Fruit fly (Drosophila melanogaster) whole organism, embryonic: Measurements from ENCODE around the gene Ttc26.

Source experiments
- Ada2b ChIP-seq: fragments of 200-800 bp; sonication (Bioruptor generic); IDR thresholded peaks from 2 replicates; pipeline ENCODE4 v1.3.6; 2022; ENCODE audit warnings: missing biosample characterization, missing genetic modification characterization
- Adf1 ChIP-seq: fragments of 200-800 bp; sonication (Bioruptor generic); IDR thresholded peaks from 2 replicates; pipeline ENCODE4 v1.3.6; 2022; ENCODE audit warnings: missing biosample characterization, missing genetic modification characterization
- CG11696 ChIP-seq: fragments of 200-800 bp; sonication (Bioruptor generic); IDR thresholded peaks from 2 replicates; pipeline ENCODE4 v1.3.6; 2022; ENCODE audit warnings: missing biosample characterization, missing genetic modification characterization
- CG1233 ChIP-seq: fragments of 200-800 bp; sonication (Bioruptor generic); optimal IDR thresholded peaks from 4 replicates; lab custom pipeline; 2018; ENCODE audit warnings: missing biosample characterization, mild to moderate bottlenecking, missing genetic modification characterization
- CG13123 ChIP-seq: fragments of 200-800 bp; sonication (Bioruptor generic); optimal IDR thresholded peaks from 2 replicates; lab custom pipeline; 2016; ENCODE audit warnings: missing biosample characterization, missing genetic modification characterization
- CG13296 ChIP-seq: fragments of 200-800 bp; sonication (Bioruptor generic); optimal IDR thresholded peaks from 3 replicates; lab custom pipeline; 2018; ENCODE audit warnings: missing biosample characterization, mild to moderate bottlenecking, missing genetic modification characterization
- CG15601 ChIP-seq: fragments of 200-800 bp; sonication (Bioruptor generic); optimal IDR thresholded peaks from 3 replicates; lab custom pipeline; 2019; ENCODE audit warnings: missing biosample characterization, mild to moderate bottlenecking, missing genetic modification characterization, moderate library complexity
- CG17829 ChIP-seq: fragments of 200-800 bp; optimal IDR thresholded peaks from 2 replicates; lab custom pipeline; 2019; ENCODE audit warnings: missing biosample characterization, mild to moderate bottlenecking, missing genetic modification characterization, moderate library complexity
- CG18764 ChIP-seq: fragments of 200-800 bp; sonication (Bioruptor generic); optimal IDR thresholded peaks from 3 replicates; lab custom pipeline; 2016; ENCODE audit warnings: missing biosample characterization, missing genetic modification characterization
- CG2199 ChIP-seq: fragments of 200-800 bp; sonication (Bioruptor generic); IDR thresholded peaks from 3 replicates; pipeline ENCODE4 v1.3.6; 2022; ENCODE audit warnings: missing biosample characterization, missing genetic modification characterization
- CG30403 ChIP-seq: fragments of 200-800 bp; sonication (Bioruptor generic); optimal IDR thresholded peaks from 3 replicates; lab custom pipeline; 2016; ENCODE audit warnings: missing biosample characterization, missing genetic modification characterization
- CG31365 ChIP-seq: fragments of 200-800 bp; sonication (Bioruptor generic); optimal IDR thresholded peaks from 2 replicates; lab custom pipeline; 2018; ENCODE audit warnings: missing biosample characterization, mild to moderate bottlenecking, missing genetic modification characterization
- CG4360 ChIP-seq: fragments of 200-800 bp; sonication (Bioruptor generic); IDR thresholded peaks from 2 replicates; pipeline ENCODE4 v1.3.6; 2022; ENCODE audit warnings: missing biosample characterization, missing genetic modification characterization
- CG4820 ChIP-seq: fragments of 200-800 bp; sonication (Bioruptor generic); optimal IDR thresholded peaks from 3 replicates; lab custom pipeline; 2016; ENCODE audit warnings: missing biosample characterization, missing genetic modification characterization
- CG6683 ChIP-seq: fragments of 200-800 bp; sonication (Bioruptor generic); optimal IDR thresholded peaks from 2 replicates; lab custom pipeline; 2017; ENCODE audit warnings: missing biosample characterization, mild to moderate bottlenecking, missing genetic modification characterization, missing genetic modification reagents
- CG7271 ChIP-seq: fragments of 200-800 bp; sonication (Bioruptor generic); optimal IDR thresholded peaks from 2 replicates; lab custom pipeline; 2018; ENCODE audit warnings: missing biosample characterization, mild to moderate bottlenecking, missing genetic modification characterization, moderate library complexity
- CG7928 ChIP-seq: fragments of 200-800 bp; sonication (Bioruptor generic); optimal IDR thresholded peaks from 2 replicates; lab custom pipeline; 2017; ENCODE audit warnings: missing biosample characterization, mild to moderate bottlenecking, missing genetic modification characterization
- CG7963 ChIP-seq: fragments of 200-800 bp; sonication (Bioruptor generic); IDR thresholded peaks from 3 replicates; pipeline ENCODE4 v1.3.6; 2022; ENCODE audit warnings: missing biosample characterization, missing genetic modification characterization; ENCODE audit not compliant: partially characterized antibody
- CG8359 ChIP-seq: fragments of 200-800 bp; sonication (Bioruptor generic); optimal IDR thresholded peaks from 2 replicates; lab custom pipeline; 2017; ENCODE audit warnings: missing biosample characterization, mild to moderate bottlenecking, missing genetic modification characterization, borderline replicate concordance
- CG9609 ChIP-seq: fragments of 200-800 bp; sonication (Bioruptor generic); optimal IDR thresholded peaks from 3 replicates; lab custom pipeline; 2016; ENCODE audit warnings: missing biosample characterization, missing genetic modification characterization
- CG9797 ChIP-seq: fragments of 200-800 bp; sonication (Bioruptor generic); optimal IDR thresholded peaks from 3 replicates; lab custom pipeline; 2018; ENCODE audit warnings: missing biosample characterization, mild to moderate bottlenecking, missing genetic modification characterization
- D19A ChIP-seq: fragments of 200-800 bp; optimal IDR thresholded peaks from 3 replicates; lab custom pipeline; 2019; ENCODE audit warnings: missing biosample characterization, mild to moderate bottlenecking, missing genetic modification characterization, moderate library complexity
- ERR ChIP-seq: fragments of 200-800 bp; sonication (Bioruptor generic); optimal IDR thresholded peaks from 2 replicates; lab custom pipeline; 2016; ENCODE audit warnings: missing biosample characterization, missing genetic modification characterization
- GATAe ChIP-seq: fragments of 200-800 bp; sonication (Bioruptor generic); conservative IDR thresholded peaks from 2 replicates; pipeline ENCODE4 v1.3.6; 2022; ENCODE audit warnings: missing biosample characterization, missing genetic modification characterization
- Gsc ChIP-seq: fragments of 200-800 bp; sonication (Bioruptor generic); IDR thresholded peaks from 2 replicates; pipeline ENCODE4 v1.3.6; 2022; ENCODE audit warnings: missing biosample characterization, missing genetic modification characterization
- HmgD ChIP-seq: fragments of 200-800 bp; sonication (Bioruptor generic); optimal IDR thresholded peaks from 3 replicates; lab custom pipeline; 2016; ENCODE audit warnings: missing biosample characterization, missing genetic modification characterization
- Hmr ChIP-seq: fragments of 200-800 bp; sonication (Bioruptor generic); optimal IDR thresholded peaks from 3 replicates; lab custom pipeline; 2017; ENCODE audit warnings: mild to moderate bottlenecking, missing biosample characterization, missing genetic modification reagents, missing genetic modification characterization
- NK7.1 ChIP-seq: fragments of 200-800 bp; sonication (Bioruptor generic); optimal IDR thresholded peaks from 3 replicates; lab custom pipeline; 2016; ENCODE audit warnings: missing biosample characterization, missing genetic modification characterization
- ara ChIP-seq: fragments of 200-800 bp; sonication (Bioruptor generic); IDR thresholded peaks from 2 replicates; pipeline ENCODE4 v1.3.6; 2022; ENCODE audit warnings: missing biosample characterization, missing genetic modification characterization
- ash1 ChIP-seq: fragments of 200-800 bp; sonication (Bioruptor generic); optimal IDR thresholded peaks from 2 replicates; lab custom pipeline; 2018; ENCODE audit warnings: missing biosample characterization, mild to moderate bottlenecking, missing genetic modification characterization
- bbx ChIP-seq: fragments of 200-800 bp; sonication (Bioruptor generic); IDR thresholded peaks from 2 replicates; pipeline ENCODE4 v1.3.6; 2022; ENCODE audit warnings: missing biosample characterization, missing genetic modification characterization; ENCODE audit not compliant: partially characterized antibody
- crp ChIP-seq, 2 experiments: fragments of 200-800 bp; sonication (Bioruptor generic); optimal IDR thresholded peaks; 2 replicates in 1 of 2; 3 replicates in 1 of 2; lab custom pipeline; 2017; ENCODE audit warnings: missing biosample characterization in 2 of 2, missing genetic modification characterization in 2 of 2, mild to moderate bottlenecking in 1 of 2, moderate library complexity in 1 of 2
- esg ChIP-seq: fragments of 200-800 bp; sonication (Bioruptor generic); conservative IDR thresholded peaks from 2 replicates; pipeline ENCODE4 v1.3.6; 2022; ENCODE audit warnings: missing biosample characterization, missing genetic modification characterization
- fu2 ChIP-seq: fragments of 200-800 bp; sonication (Bioruptor generic); optimal IDR thresholded peaks from 2 replicates; lab custom pipeline; 2016; ENCODE audit warnings: missing biosample characterization, missing genetic modification characterization
- gro ChIP-seq: fragments of 200-800 bp; sonication (Bioruptor generic); optimal IDR thresholded peaks from 2 replicates; lab custom pipeline; 2016; ENCODE audit warnings: missing biosample characterization, missing genetic modification characterization
- h ChIP-seq: fragments of >200 bp; optimal IDR thresholded peaks from 2 replicates; lab custom pipeline; 2017
- jigr1 ChIP-seq: fragments of 200-800 bp; sonication (Bioruptor generic); IDR thresholded peaks from 3 replicates; pipeline ENCODE4 v1.3.6; 2022; ENCODE audit warnings: missing biosample characterization, missing genetic modification characterization
- lab ChIP-seq: fragments of 200-800 bp; sonication (Bioruptor generic); optimal IDR thresholded peaks from 3 replicates; lab custom pipeline; 2017; ENCODE audit warnings: missing biosample characterization, missing genetic modification characterization, mild to moderate bottlenecking, moderate library complexity, missing genetic modification reagents
- oc ChIP-seq: fragments of 200-800 bp; sonication (Bioruptor generic); optimal IDR thresholded peaks from 2 replicates; lab custom pipeline; 2018; ENCODE audit warnings: missing biosample characterization, mild to moderate bottlenecking, missing genetic modification characterization, moderate library complexity
- phol ChIP-seq: fragments of 200-800 bp; sonication (Bioruptor generic); optimal IDR thresholded peaks from 3 replicates; lab custom pipeline; 2018; ENCODE audit warnings: missing biosample characterization, mild to moderate bottlenecking, missing genetic modification characterization, moderate library complexity
- prd ChIP-seq, 3 experiments: fragments of >200 bp in 2 of 3; fragments of 200-800 bp in 1 of 3; sonication (Bioruptor generic) in 1 of 3; optimal IDR thresholded peaks in 2 of 3; IDR thresholded peaks in 1 of 3; 2 replicates in 2 of 3; 3 replicates in 1 of 3; pipeline versions ENCODE4 v1.3.6 to Lab custom; 2017 to 2022; ENCODE audit warnings: missing biosample characterization in 1 of 3, missing genetic modification characterization in 1 of 3
- row ChIP-seq: fragments of 200-800 bp; sonication (Bioruptor generic); IDR thresholded peaks from 3 replicates; pipeline ENCODE4 v1.3.6; 2022; ENCODE audit warnings: missing biosample characterization, missing genetic modification characterization
- sd ChIP-seq: fragments of 200-800 bp; sonication (Bioruptor generic); optimal IDR thresholded peaks from 3 replicates; lab custom pipeline; 2018; ENCODE audit warnings: missing biosample characterization, mild to moderate bottlenecking, missing genetic modification characterization, moderate library complexity
- shn ChIP-seq: fragments of 200-800 bp; sonication (Bioruptor generic); optimal IDR thresholded peaks from 3 replicates; lab custom pipeline; 2016; ENCODE audit warnings: missing biosample characterization, missing genetic modification characterization
- sug ChIP-seq: fragments of 200-800 bp; optimal IDR thresholded peaks from 2 replicates; lab custom pipeline; 2019; ENCODE audit warnings: missing biosample characterization, mild to moderate bottlenecking, missing genetic modification characterization, moderate library complexity
- tgo ChIP-seq: fragments of 200-800 bp; sonication (Bioruptor generic); IDR thresholded peaks from 3 replicates; pipeline ENCODE4 v1.3.6; 2022; ENCODE audit warnings: missing biosample characterization, missing genetic modification characterization
- ttk ChIP-seq: fragments of 200-800 bp; sonication (Bioruptor generic); IDR thresholded peaks from 2 replicates; pipeline ENCODE4 v2.1.2; 2022; ENCODE audit warnings: missing biosample characterization, missing genetic modification characterization
- tup ChIP-seq: fragments of 200-800 bp; sonication (Bioruptor generic); optimal IDR thresholded peaks from 2 replicates; lab custom pipeline; 2016; ENCODE audit warnings: missing biosample characterization, mild to moderate bottlenecking, missing genetic modification characterization, moderate library complexity
- unc-4 ChIP-seq: fragments of 200-800 bp; sonication (Bioruptor generic); IDR thresholded peaks from 2 replicates; pipeline ENCODE4 v1.3.6; 2022; ENCODE audit warnings: missing biosample characterization, missing genetic modification characterization; ENCODE audit not compliant: partially characterized antibody
- unpg ChIP-seq: fragments of 200-800 bp; sonication (Bioruptor generic); optimal IDR thresholded peaks from 3 replicates; lab custom pipeline; 2018; ENCODE audit warnings: missing biosample characterization, mild to moderate bottlenecking, missing genetic modification characterization, moderate library complexity
- zf30C ChIP-seq: fragments of 200-800 bp; sonication (Bioruptor generic); optimal IDR thresholded peaks from 3 replicates; lab custom pipeline; 2018; ENCODE audit warnings: missing biosample characterization, mild to moderate bottlenecking, missing genetic modification characterization

Ttc26 gene

DNA sequence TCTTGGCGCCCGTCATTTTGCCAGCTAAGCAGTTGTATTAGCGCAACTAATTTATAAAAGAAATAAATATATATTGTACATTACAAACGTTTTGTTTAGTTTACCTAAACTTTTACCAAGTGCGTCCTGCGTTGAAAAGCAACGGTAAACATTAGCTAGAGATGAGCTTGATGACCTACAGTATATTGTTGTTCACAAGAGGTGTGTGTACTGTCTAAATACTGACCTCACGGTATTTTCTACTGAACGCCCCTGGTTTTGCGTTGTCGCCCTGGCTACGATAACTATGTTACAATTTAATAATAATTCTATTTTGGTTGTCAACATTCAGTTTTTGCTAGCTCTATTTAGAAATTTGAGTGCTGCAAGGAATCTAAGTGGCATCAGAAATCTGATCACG, 18.2 kb downstream of the Ttc26 start, which contains the start of gene Acyp2 (continued):
- TF ChIP-seq sd (tag; lab: Kevin White, UChicago), result no peak
- TF ChIP-seq ara, result no peak
- TF ChIP-seq CG7271 (tag; lab: Kevin White, UChicago), result no peak
- TF ChIP-seq tup, result peak; percentile 32
- peak; percentile 40 for TF ChIP-seq phol (tag; lab: Kevin White, UChicago)
- TF ChIP-seq esg (GFP tag; lab: Robert Waterston, UW), result no peak
- TF ChIP-seq gro, result no peak
- TF ChIP-seq CG13123 (GFP tag; lab: Kevin White, UChicago), result no peak
- TF ChIP-seq zf30C (GFP tag; lab: Kevin White, UChicago), result no peak
- TF ChIP-seq CG9609 (GFP tag; lab: Kevin White, UChicago), result no peak
- TF ChIP-seq shn (GFP tag; lab: Kevin White, UChicago), result peak; percentile 8
- TF ChIP-seq CG13296 (GFP tag; lab: Kevin White, UChicago), result no peak
- no peak; the same call in 2 of the 3 replicates for TF ChIP-seq tgo
- TF ChIP-seq Ada2b, result 0 out of 2 replicates have a peak, but pooled peaks have one; percentile 11
- TF ChIP-seq jigr1 (GFP tag; lab: Robert Waterston, UW), result no peak
- no peak for TF ChIP-seq CG18764 (GFP tag; lab: Kevin White, UChicago)
- TF ChIP-seq CG17829 (tag; lab: Kevin White, UChicago), result peak; percentile 45
- TF ChIP-seq prd (optimal IDR thresholded peaks at IDR 0.05; lab: Kevin White, UChicago), result no peak
- TF ChIP-seq prd (GFP tag; IDR thresholded peaks at IDR 0.05; lab: Robert Waterston, UW), result peak; percentile 43; the same call in 1 of the 3 replicates
- peak; percentile 52 for TF ChIP-seq row (GFP tag; lab: Robert Waterston, UW)
- TF ChIP-seq CG2199 (GFP tag; lab: Robert Waterston, UW), result peak; percentile 75; the same call in 2 of the 3 replicates
- peak; percentile 10 for TF ChIP-seq lab (GFP tag; lab: Kevin White, UChicago)
- TF ChIP-seq sug (tag; lab: Kevin White, UChicago), result peak; percentile 29
- TF ChIP-seq crp (GFP tag; optimal IDR thresholded peaks at IDR 0.05; lab: Kevin White, UChicago), result no peak
- TF ChIP-seq HmgD, result peak; percentile 35
- no peak for TF ChIP-seq Gsc (GFP tag; lab: Robert Waterston, UW)
- TF ChIP-seq CG4360 (GFP tag; lab: Robert Waterston, UW), result no peak
- TF ChIP-seq unpg, result no peak
- TF ChIP-seq CG9797, result peak; percentile 51
- no peak for TF ChIP-seq CG31365 (tag; lab: Kevin White, UChicago)
- no peak for TF ChIP-seq CG8359 (GFP tag; lab: Kevin White, UChicago)
- peak; percentile 98 for TF ChIP-seq CG7928
- peak; percentile 31 for TF ChIP-seq CG15601 (tag; lab: Kevin White, UChicago)
- no peak for TF ChIP-seq CG7963
- no peak for TF ChIP-seq GATAe (GFP tag; lab: Robert Waterston, UW)
- no peak for TF ChIP-seq CG4820 (GFP tag; lab: Kevin White, UChicago)
- TF ChIP-seq fu2, result no peak
- TF ChIP-seq unc-4 (GFP tag; lab: Robert Waterston, UW), result peak; percentile 56; the same call in 1 of the 2 replicates
- peak; percentile 40 for TF ChIP-seq CG30403 (GFP tag; lab: Kevin White, UChicago)
- no peak for TF ChIP-seq ttk (GFP tag; lab: Robert Waterston, UW)
- no peak for TF ChIP-seq D19A
- TF ChIP-seq NK7.1, result no peak
- TF ChIP-seq CG11696 (GFP tag; lab: Robert Waterston, UW), result no peak
- no peak for TF ChIP-seq CG1233
- peak; percentile 60 for TF ChIP-seq bbx
- no peak for TF ChIP-seq ash1 (GFP tag; lab: Kevin White, UChicago)
- peak; percentile 63 for TF ChIP-seq Hmr (GFP tag; lab: Kevin White, UChicago)
- TF ChIP-seq CG6683, result no peak
- no peak for TF ChIP-seq ERR (GFP tag; lab: Kevin White, UChicago)
- no peak for TF ChIP-seq oc (tag; lab: Kevin White, UChicago)
- no peak for TF ChIP-seq Adf1 (GFP tag; lab: Robert Waterston, UW)
- no peak for TF ChIP-seq h (lab: Kevin White, UChicago)
